Fruit fly (Drosophila melanogaster) whole organism, embryonic: Measurements from ENCODE around the gene CG7183.

Experiments
- Abd-B ChIP-seq: fragments of 200-800 bp; sonication (Bioruptor generic); optimal IDR thresholded peaks from 2 replicates; lab custom pipeline; 2018; ENCODE audit warnings: missing biosample characterization, mild to moderate bottlenecking, missing genetic modification characterization, moderate library complexity
- Atf6 ChIP-seq: fragments of 200-800 bp; sonication (Bioruptor generic); IDR thresholded peaks from 2 replicates; pipeline ENCODE4 v1.3.6; 2022; ENCODE audit warnings: missing biosample characterization, missing genetic modification characterization
- BEAF-32 ChIP-seq: fragments of 200-800 bp; sonication (Bioruptor generic); optimal IDR thresholded peaks from 3 replicates; lab custom pipeline; 2017; ENCODE audit warnings: missing biosample characterization, missing genetic modification characterization, mild to moderate bottlenecking, moderate library complexity, missing genetic modification reagents
- CG1024 ChIP-seq: fragments of 200-800 bp; sonication (Bioruptor generic); IDR thresholded peaks from 2 replicates; pipeline ENCODE4 v1.3.6; 2022; ENCODE audit warnings: missing biosample characterization, missing genetic modification characterization
- CG10431 ChIP-seq: fragments of 200-800 bp; sonication (Bioruptor generic); optimal IDR thresholded peaks from 3 replicates; lab custom pipeline; 2018; ENCODE audit warnings: missing biosample characterization, mild to moderate bottlenecking, missing genetic modification characterization
- CG12299 ChIP-seq: fragments of 200-800 bp; sonication (Bioruptor generic); optimal IDR thresholded peaks from 2 replicates; lab custom pipeline; 2018; ENCODE audit warnings: missing biosample characterization, mild to moderate bottlenecking, missing genetic modification characterization
- CG13624 ChIP-seq: fragments of 200-800 bp; sonication (Bioruptor generic); optimal IDR thresholded peaks from 2 replicates; lab custom pipeline; 2016; ENCODE audit warnings: missing biosample characterization, missing genetic modification characterization
- CG14710 ChIP-seq: fragments of 200-800 bp; sonication (Bioruptor generic); optimal IDR thresholded peaks from 3 replicates; lab custom pipeline; 2019; ENCODE audit warnings: missing biosample characterization, mild to moderate bottlenecking, missing genetic modification characterization, moderate library complexity
- CG15601 ChIP-seq: fragments of 200-800 bp; sonication (Bioruptor generic); optimal IDR thresholded peaks from 3 replicates; lab custom pipeline; 2019; ENCODE audit warnings: missing biosample characterization, mild to moderate bottlenecking, missing genetic modification characterization, moderate library complexity
- CG1603 ChIP-seq: fragments of 200-800 bp; sonication (Bioruptor generic); optimal IDR thresholded peaks from 2 replicates; lab custom pipeline; 2019; ENCODE audit warnings: missing biosample characterization, mild to moderate bottlenecking, missing genetic modification characterization, moderate library complexity
- CG16813 ChIP-seq: fragments of 200-800 bp; sonication (Bioruptor generic); IDR thresholded peaks from 3 replicates; pipeline ENCODE4 v1.3.6; 2022; ENCODE audit warnings: missing biosample characterization, missing genetic modification characterization; ENCODE audit not compliant: partially characterized antibody
- CG17186 ChIP-seq: fragments of 200-800 bp; sonication (Bioruptor generic); optimal IDR thresholded peaks from 3 replicates; lab custom pipeline; 2017; ENCODE audit warnings: missing biosample characterization, missing genetic modification reagents, missing genetic modification characterization
- CG17912 ChIP-seq: fragments of 200-800 bp; sonication (Bioruptor generic); optimal IDR thresholded peaks from 2 replicates; lab custom pipeline; 2018; ENCODE audit warnings: missing biosample characterization, mild to moderate bottlenecking, missing genetic modification characterization
- CG18599 ChIP-seq: fragments of 200-800 bp; sonication (Bioruptor generic); optimal IDR thresholded peaks from 3 replicates; lab custom pipeline; 2017; ENCODE audit warnings: missing biosample characterization, missing genetic modification characterization, mild to moderate bottlenecking, moderate library complexity, missing genetic modification reagents
- CG4707 ChIP-seq: fragments of 200-800 bp; sonication (Bioruptor generic); optimal IDR thresholded peaks from 2 replicates; lab custom pipeline; 2018; ENCODE audit warnings: missing biosample characterization, mild to moderate bottlenecking, missing genetic modification characterization, moderate library complexity
- CG9797 ChIP-seq: fragments of 200-800 bp; sonication (Bioruptor generic); optimal IDR thresholded peaks from 3 replicates; lab custom pipeline; 2018; ENCODE audit warnings: missing biosample characterization, mild to moderate bottlenecking, missing genetic modification characterization
- CHES-1-like ChIP-seq: fragments of 200-800 bp; sonication (Bioruptor generic); optimal IDR thresholded peaks from 2 replicates; lab custom pipeline; 2016; ENCODE audit warnings: missing biosample characterization, missing genetic modification characterization
- CTCF ChIP-seq: fragments of 200-800 bp; sonication (Bioruptor generic); optimal IDR thresholded peaks from 2 replicates; lab custom pipeline; 2017; ENCODE audit warnings: missing biosample characterization, mild to moderate bottlenecking, missing genetic modification characterization, moderate library complexity
- D ChIP-seq, 2 experiments: fragments of 200-800 bp in 1 of 2; fragments of >200 bp in 1 of 2; sonication (Bioruptor generic) in 1 of 2; optimal IDR thresholded peaks; 2 replicates in 1 of 2; 3 replicates in 1 of 2; lab custom pipeline; 2017; ENCODE audit warnings: mild to moderate bottlenecking in 1 of 2, missing biosample characterization in 1 of 2, missing genetic modification characterization in 1 of 2, missing genetic modification reagents in 1 of 2
- Dp ChIP-seq: fragments of 200-800 bp; sonication (Bioruptor generic); optimal IDR thresholded peaks from 2 replicates; lab custom pipeline; 2018; ENCODE audit warnings: missing biosample characterization, mild to moderate bottlenecking, missing genetic modification characterization, moderate library complexity
- Ets65A ChIP-seq: fragments of 200-800 bp; sonication (Bioruptor generic); peaks from one replicate; lab custom pipeline; 2016; ENCODE audit warnings: missing biosample characterization, missing genetic modification characterization
- Jarid2 ChIP-seq: fragments of 200-800 bp; sonication (Bioruptor generic); optimal IDR thresholded peaks from 3 replicates; lab custom pipeline; 2017; ENCODE audit warnings: mild to moderate bottlenecking, missing biosample characterization, missing genetic modification reagents, missing genetic modification characterization
- Mad ChIP-seq: fragments of 200-800 bp; sonication (Bioruptor generic); optimal IDR thresholded peaks from 2 replicates; lab custom pipeline; 2016; ENCODE audit warnings: missing biosample characterization, missing genetic modification characterization
- Max ChIP-seq: fragments of 200-800 bp; sonication (Bioruptor generic); optimal IDR thresholded peaks from 2 replicates; lab custom pipeline; 2016; ENCODE audit warnings: missing biosample characterization, mild to moderate bottlenecking, missing genetic modification characterization
- Mrtf ChIP-seq: fragments of 200-800 bp; sonication (Bioruptor generic); IDR thresholded peaks from 3 replicates; pipeline ENCODE4 v1.3.6; 2022; ENCODE audit warnings: missing biosample characterization, missing genetic modification characterization
- Sin3A ChIP-seq: fragments of >200 bp; optimal IDR thresholded peaks from 2 replicates; lab custom pipeline; 2018
- Sry-β ChIP-seq: fragments of 200-800 bp; sonication (Bioruptor generic); optimal IDR thresholded peaks from 2 replicates; lab custom pipeline; 2018; ENCODE audit warnings: missing biosample characterization, mild to moderate bottlenecking, missing genetic modification characterization, moderate library complexity
- Sry-δ ChIP-seq: fragments of 200-800 bp; sonication (Bioruptor generic); optimal IDR thresholded peaks from 2 replicates; lab custom pipeline; 2016; ENCODE audit warnings: missing biosample characterization, missing genetic modification characterization
- TFAM ChIP-seq: fragments of 200-800 bp; sonication (Bioruptor generic); optimal IDR thresholded peaks from 2 replicates; lab custom pipeline; 2017; ENCODE audit warnings: missing biosample characterization, missing genetic modification characterization, inconsistent platforms
- bbx ChIP-seq: fragments of 200-800 bp; sonication (Bioruptor generic); IDR thresholded peaks from 2 replicates; pipeline ENCODE4 v1.3.6; 2022; ENCODE audit warnings: missing biosample characterization, missing genetic modification characterization; ENCODE audit not compliant: partially characterized antibody
- dysf ChIP-seq: fragments of 200-800 bp; sonication (Bioruptor generic); IDR thresholded peaks from 3 replicates; pipeline ENCODE4 v1.3.6; 2022; ENCODE audit warnings: missing biosample characterization, missing genetic modification characterization
- ewg ChIP-seq: fragments of 200-800 bp; sonication (Bioruptor generic); optimal IDR thresholded peaks from 3 replicates; lab custom pipeline; 2017; ENCODE audit warnings: mild to moderate bottlenecking, missing biosample characterization, missing genetic modification reagents, missing genetic modification characterization
- eyg ChIP-seq: fragments of 200-800 bp; sonication (Bioruptor generic); optimal IDR thresholded peaks from 3 replicates; lab custom pipeline; 2016; ENCODE audit warnings: missing biosample characterization, missing genetic modification characterization
- fru ChIP-seq: fragments of >200 bp; optimal IDR thresholded peaks from 2 replicates; lab custom pipeline; 2017
- gcm2 ChIP-seq: fragments of 200-800 bp; sonication (Bioruptor generic); optimal IDR thresholded peaks from 2 replicates; lab custom pipeline; 2016; ENCODE audit warnings: missing biosample characterization, missing genetic modification characterization
- gfzf ChIP-seq: fragments of 200-800 bp; sonication (Bioruptor generic); optimal IDR thresholded peaks from 2 replicates; lab custom pipeline; 2016; ENCODE audit warnings: missing biosample characterization, mild to moderate bottlenecking, missing genetic modification characterization, moderate library complexity
- hb ChIP-seq: fragments of 200-800 bp; sonication (Bioruptor generic); IDR thresholded peaks from 3 replicates; pipeline ENCODE4 v1.3.6; 2022; ENCODE audit warnings: missing biosample characterization, missing genetic modification characterization; ENCODE audit not compliant: partially characterized antibody
- hth ChIP-seq: fragments of >200 bp; optimal IDR thresholded peaks from 2 replicates; lab custom pipeline; 2017; ENCODE audit warnings: inconsistent platforms
- nmo ChIP-seq: fragments of 200-800 bp; sonication (Bioruptor generic); optimal IDR thresholded peaks from 2 replicates; lab custom pipeline; 2018; ENCODE audit warnings: missing biosample characterization, mild to moderate bottlenecking, missing genetic modification characterization, moderate library complexity
- onecut ChIP-seq: fragments of 200-800 bp; sonication (Bioruptor generic); IDR thresholded peaks from 2 replicates; pipeline ENCODE4 v1.3.6; 2022; ENCODE audit warnings: missing biosample characterization, missing genetic modification characterization
- phol ChIP-seq: fragments of 200-800 bp; sonication (Bioruptor generic); optimal IDR thresholded peaks from 3 replicates; lab custom pipeline; 2018; ENCODE audit warnings: missing biosample characterization, mild to moderate bottlenecking, missing genetic modification characterization, moderate library complexity
- pzg ChIP-seq: fragments of 200-800 bp; sonication (Bioruptor generic); optimal IDR thresholded peaks from 3 replicates; lab custom pipeline; 2018; ENCODE audit warnings: missing biosample characterization, mild to moderate bottlenecking, missing genetic modification characterization, moderate library complexity
- run ChIP-seq: fragments of 200-800 bp; sonication (Bioruptor generic); optimal IDR thresholded peaks from 3 replicates; lab custom pipeline; 2018; ENCODE audit warnings: missing biosample characterization, mild to moderate bottlenecking, missing genetic modification characterization
- sr ChIP-seq: fragments of 200-800 bp; sonication (Bioruptor generic); IDR thresholded peaks from 3 replicates; pipeline ENCODE4 v1.3.6; 2022; ENCODE audit warnings: missing biosample characterization, missing genetic modification characterization
- stwl ChIP-seq: fragments of 200-800 bp; sonication (Bioruptor generic); optimal IDR thresholded peaks from 3 replicates; lab custom pipeline; 2018; ENCODE audit warnings: missing biosample characterization, mild to moderate bottlenecking, missing genetic modification characterization, moderate library complexity
- usp ChIP-seq: fragments of >200 bp; optimal IDR thresholded peaks from 2 replicates; lab custom pipeline; 2017; ENCODE audit warnings: missing biosample characterization, missing genetic modification characterization

Gene CG7183

DNA sequence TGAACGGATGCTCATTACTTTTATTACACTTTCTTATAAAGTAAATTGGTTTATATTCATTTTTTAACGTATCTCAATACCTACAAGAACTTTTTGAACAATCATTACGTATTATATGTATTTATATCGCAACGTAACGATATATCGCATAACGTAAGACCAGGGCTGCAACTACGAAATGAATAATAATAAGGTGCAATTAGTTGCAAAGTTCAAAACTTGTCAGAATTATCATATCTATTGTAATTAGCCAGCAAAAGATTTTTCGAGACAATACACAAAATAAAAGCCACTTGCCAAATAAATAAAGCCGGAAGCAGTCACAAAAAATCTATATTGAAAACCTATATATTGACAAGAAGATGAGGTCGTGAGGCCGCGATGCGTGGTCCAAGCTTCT is 5.2 kb downstream of the CG7183 start (continued):
- peak; percentile 17 for TF ChIP-seq Abd-B (GFP tag; lab: Kevin White, UChicago)
- no peak for TF ChIP-seq Sry-β (GFP tag; lab: Kevin White, UChicago)
- no peak for TF ChIP-seq onecut (GFP tag; lab: Robert Waterston, UW)
- TF ChIP-seq CTCF: no peak
- TF ChIP-seq pzg: peak; percentile 55
- no peak for TF ChIP-seq CG4707 (GFP tag; lab: Kevin White, UChicago)
- TF ChIP-seq hth (lab: Kevin White, UChicago): no peak

dm6 chr3R:18208479-18208878 is 12.0 kb downstream of the CG7183 start, which contains the start of gene CG44158:
TSS of gene CG44158 (plus strand) at chr3R:18208779.
- TF ChIP-seq Ets65A (GFP tag; lab: Kevin White, UChicago) (peak; percentile 59), bbx (GFP tag; lab: Robert Waterston, UW) (no peak), Mrtf (GFP tag; lab: Robert Waterston, UW) (no peak)

dm6 chr3R:18199885-18200249 is 20.6 kb downstream of the CG7183 start:
- peak; percentile 84 for TF ChIP-seq stwl
- TF ChIP-seq dysf (GFP tag; lab: Robert Waterston, UW): no peak
- TF ChIP-seq CG15601 (tag; lab: Kevin White, UChicago): peak; percentile 43
- no peak for TF ChIP-seq CHES-1-like (GFP tag; lab: Kevin White, UChicago)
- TF ChIP-seq CG16813 (GFP tag; lab: Robert Waterston, UW): no peak
- peak; percentile 6 for TF ChIP-seq D (optimal IDR thresholded peaks at IDR 0.05; lab: Kevin White, UChicago)
- no peak for TF ChIP-seq D (GFP tag; optimal IDR thresholded peaks at IDR 0.05; lab: Kevin White, UChicago)
- TF ChIP-seq CG9797 (GFP tag; lab: Kevin White, UChicago): peak; percentile 45
- peak; percentile 57 for TF ChIP-seq gfzf (GFP tag; lab: Kevin White, UChicago)
- no peak for TF ChIP-seq CG13624 (GFP tag; lab: Kevin White, UChicago)
- peak; percentile 100 for TF ChIP-seq CG10431 (GFP tag; lab: Kevin White, UChicago)
- TF ChIP-seq TFAM (GFP tag; lab: Kevin White, UChicago): no peak
- TF ChIP-seq Jarid2 (GFP tag; lab: Kevin White, UChicago): no peak
- peak; percentile 27 for TF ChIP-seq BEAF-32 (GFP tag; lab: Kevin White, UChicago)
- TF ChIP-seq ewg (GFP tag; lab: Kevin White, UChicago): peak; percentile 69
- peak; percentile 37 for TF ChIP-seq CG17186 (GFP tag; lab: Kevin White, UChicago)
- peak; percentile 60 for TF ChIP-seq Dp (GFP tag; lab: Kevin White, UChicago)
- TF ChIP-seq usp (GFP tag; lab: Kevin White, UChicago): no peak
- TF ChIP-seq, all 482 proteins: peak for 10

- peak; percentile 27 for TF ChIP-seq CG1603 (tag; lab: Kevin White, UChicago)
- no peak for TF ChIP-seq fru (lab: Kevin White, UChicago)
- TF ChIP-seq CG1024 (GFP tag; lab: Robert Waterston, UW): no peak
- TF ChIP-seq Sin3A: peak; percentile 91
- no peak for TF ChIP-seq hb (GFP tag; lab: Robert Waterston, UW)
- TF ChIP-seq CG14710: peak; percentile 47
- peak; percentile 90 for TF ChIP-seq phol
- no peak for TF ChIP-seq Atf6 (GFP tag; lab: Robert Waterston, UW)
- TF ChIP-seq CG18599 (GFP tag; lab: Kevin White, UChicago): no peak
- peak; percentile 44 for TF ChIP-seq nmo (GFP tag; lab: Kevin White, UChicago)
- TF ChIP-seq Mad (GFP tag; lab: Kevin White, UChicago): peak; percentile 9
- no peak for TF ChIP-seq eyg (GFP tag; lab: Kevin White, UChicago)
- peak; percentile 27 for TF ChIP-seq Sry-δ (GFP tag; lab: Kevin White, UChicago)
- no peak for TF ChIP-seq run (tag; lab: Kevin White, UChicago)
- peak; percentile 24 for TF ChIP-seq Max
- no peak for TF ChIP-seq sr (GFP tag; lab: Robert Waterston, UW)
- TF ChIP-seq CG12299 (tag; lab: Kevin White, UChicago): no peak
- TF ChIP-seq onecut (GFP tag; lab: Robert Waterston, UW): peak; percentile 86
- TF ChIP-seq gcm2 (GFP tag; lab: Kevin White, UChicago): no peak
- no peak for TF ChIP-seq CG17912 (GFP tag; lab: Kevin White, UChicago)
Observed at dm6 chr3R:18199177-18199884, 21.2 kb downstream of the CG7183 start, which contains the start of the genes Ssdp and CG7985. TSS of gene Ssdp (minus strand) at chr3R:18199595. TSS of gene CG7985 (plus strand) at chr3R:18199857.
